Fruit fly (Drosophila melanogaster) S2 (cell line): ENCODE measurements around the gene CG14323.

Source experiments
- CG8478 ChIP-seq: fragments of >200 bp; optimal IDR thresholded peaks from 2 replicates; lab custom pipeline; 2018
- CTCF ChIP-seq, 2 experiments: fragments of >200 bp; optimal IDR thresholded peaks; 2 replicates each; lab custom pipeline; 2018

- no peak for TF ChIP-seq CG8478
- TF ChIP-seq CTCF (optimal IDR thresholded peaks at IDR 0.05; lab: Kevin White, UChicago), result no peak
Measured at dm6 chr3R:17644019-17644418, 22.1 kb upstream of the CG14323 start.
